Worm (Caenorhabditis elegans): ENCODE data around the gene nhr-128.

- TF ChIP-seq med-1 (GFP tag; optimal IDR thresholded peaks at IDR 0.05; ENCODE audit: insufficient read depth) = no peak
- no peak for TF ChIP-seq T22C8.4 (GFP tag; IDR thresholded peaks at IDR 0.05)
- no peak for TF ChIP-seq ref-1 (GFP tag; conservative IDR thresholded peaks at IDR 0.05)
- no peak for TF ChIP-seq klf-2 (GFP tag; conservative IDR thresholded peaks at IDR 0.05)
- no peak for TF ChIP-seq ztf-23 (GFP tag; IDR thresholded peaks at IDR 0.05)
- TF ChIP-seq tab-1 (GFP tag; IDR thresholded peaks at IDR 0.05) = no peak
- no peak for TF ChIP-seq flt-1 (GFP tag; IDR thresholded peaks at IDR 0.05)
- no peak for TF ChIP-seq ztf-29 (GFP tag; IDR thresholded peaks at IDR 0.05)
Measured at ce11 chrV:2271750-2272149, 49.9 kb downstream of the nhr-128 start, which contains the start of gene Y5H2A.1.

All from whole organism, midembryonic.